Worm (Caenorhabditis elegans): ENCODE results near the gene acdh-13.

Gene acdh-13

DNA sequence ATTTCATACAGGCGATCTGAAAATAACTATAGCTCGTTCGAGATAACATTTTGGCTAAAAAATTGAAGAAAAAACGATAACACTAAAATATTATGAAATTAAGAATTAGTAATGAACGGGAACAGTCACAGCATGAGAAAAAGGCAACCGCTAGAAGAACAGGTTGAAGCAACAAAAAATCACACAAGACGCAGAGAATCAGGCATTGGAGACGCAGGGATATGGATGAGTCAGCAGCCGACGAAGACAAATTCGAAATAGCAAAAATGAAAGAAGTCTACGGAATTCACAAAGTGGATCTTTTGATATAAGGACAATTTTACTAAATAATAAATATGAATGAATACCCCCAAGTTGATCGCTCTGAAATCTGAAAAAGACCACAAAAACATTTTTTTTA, 11.9 kb upstream of the acdh-13 start, which contains the start of gene tag-77 (continued):
- TF ChIP-seq jun-1 (tag; optimal IDR thresholded peaks at IDR 0.05) (peak; percentile 32), aha-1 (tag; optimal IDR thresholded peaks at IDR 0.05) (no peak), efl-3 (GFP tag; optimal IDR thresholded peaks at IDR 0.05) (no peak), lin-35 (GFP tag; optimal IDR thresholded peaks at IDR 0.05) (peak in 1 of 2 experiments; percentile 1), nhr-77 (tag; optimal IDR thresholded peaks at IDR 0.05) (no peak), lin-14 (GFP tag; optimal IDR thresholded peaks at IDR 0.05) (peak; percentile 27), fkh-10 (GFP tag; optimal IDR thresholded peaks at IDR 0.05) (no peak), snu-23 (GFP tag; optimal IDR thresholded peaks at IDR 0.05) (no peak), mab-9 (GFP tag; IDR thresholded peaks at IDR 0.05) (no peak), fos-1 (tag; optimal IDR thresholded peaks at IDR 0.05) (peak; percentile 84)

DNA sequence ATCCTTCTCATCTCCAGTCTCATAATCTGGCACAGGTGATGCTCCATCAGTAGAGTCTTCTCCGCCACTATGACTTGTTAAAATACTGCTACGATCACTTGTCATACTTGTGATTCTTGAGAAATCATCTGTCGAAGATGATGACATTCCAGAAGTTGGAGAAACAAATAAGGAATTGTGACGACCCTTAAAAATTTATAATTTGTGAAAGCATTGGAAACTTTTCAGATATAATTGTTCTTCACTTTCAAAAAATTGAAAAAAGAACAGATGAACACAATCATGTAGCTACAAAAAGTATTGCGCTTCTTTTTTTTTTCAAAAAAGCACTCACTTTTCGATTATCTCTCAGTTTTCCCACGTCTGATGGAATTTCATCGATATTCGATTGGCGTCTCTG, 7.4 kb upstream of the acdh-13 start:
- TF ChIP-seq blmp-1 (tag; optimal IDR thresholded peaks at IDR 0.05), result no peak
- no peak for TF ChIP-seq alr-1 (tag; optimal IDR thresholded peaks at IDR 0.05; ENCODE audit: borderline replicate concordance)
- TF ChIP-seq snu-23 (GFP tag; optimal IDR thresholded peaks at IDR 0.05), result no peak

DNA sequence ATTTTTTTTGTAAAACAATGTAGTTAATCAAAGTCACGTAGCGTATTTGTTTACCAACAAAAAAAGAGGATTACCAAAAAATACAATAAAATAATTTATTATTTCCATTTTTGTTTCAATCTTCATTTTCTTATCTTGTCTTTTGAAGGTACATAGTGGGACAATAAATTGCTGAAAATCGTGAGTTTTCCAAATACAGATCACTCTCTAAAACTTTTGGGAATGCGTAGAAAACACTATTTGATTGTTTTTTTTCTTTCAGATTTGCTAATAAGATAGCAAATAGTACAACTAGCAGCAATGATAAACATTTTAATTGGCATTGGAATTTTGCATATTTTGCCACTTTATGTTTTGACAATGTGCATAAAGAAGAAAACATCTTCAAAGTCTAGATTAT, 2.8 kb upstream of the acdh-13 start, which contains the start of gene C28C12.1:
Gene C28C12.1 (plus strand): TSS at position 301 of the 400 bp plus-strand sequence.
- no peak for TF ChIP-seq elt-2 (tag; optimal IDR thresholded peaks at IDR 0.05)
- TF ChIP-seq elt-3 (tag; optimal IDR thresholded peaks at IDR 0.05), result no peak
- no peak for TF ChIP-seq lin-13 (GFP tag; optimal IDR thresholded peaks at IDR 0.05)
- TF ChIP-seq mab-9 (GFP tag; IDR thresholded peaks at IDR 0.05), result no peak
- no peak for TF ChIP-seq fkh-10 (GFP tag; optimal IDR thresholded peaks at IDR 0.05)
- TF ChIP-seq fkh-4 (tag; optimal IDR thresholded peaks at IDR 0.05; ENCODE audit: borderline replicate concordance), result no peak
- no peak for TF ChIP-seq pax-3 (tag; optimal IDR thresholded peaks at IDR 0.05)
- TF ChIP-seq egl-27 (tag; optimal IDR thresholded peaks at IDR 0.05), result no peak
- TF ChIP-seq ceh-82 (tag; optimal IDR thresholded peaks at IDR 0.05), result no peak

DNA sequence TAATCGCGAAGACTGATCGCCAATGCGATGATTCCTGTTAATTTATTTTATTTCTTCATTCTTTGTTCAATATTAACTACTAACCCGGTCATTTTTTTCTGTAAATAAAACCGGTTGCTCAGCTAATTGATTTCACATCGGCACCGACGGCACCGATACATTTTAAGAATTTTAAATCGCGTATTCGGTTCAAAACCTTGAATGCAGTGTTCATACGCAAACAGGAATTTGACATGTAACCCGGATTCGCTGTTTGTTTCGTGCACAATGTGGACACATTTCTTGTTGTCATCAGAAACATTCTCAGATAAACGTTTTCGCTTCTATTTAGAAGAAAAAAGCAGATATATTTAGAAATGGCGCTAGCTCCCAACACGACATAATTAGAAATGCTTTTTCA, 1.3 kb upstream of the acdh-13 start:
- TF ChIP-seq pqm-1 (tag; optimal IDR thresholded peaks at IDR 0.05) (no peak), lin-13 (GFP tag; optimal IDR thresholded peaks at IDR 0.05) (no peak), fkh-8 (tag; optimal IDR thresholded peaks at IDR 0.05) (no peak), nhr-237 (tag; optimal IDR thresholded peaks at IDR 0.05) (no peak)

DNA sequence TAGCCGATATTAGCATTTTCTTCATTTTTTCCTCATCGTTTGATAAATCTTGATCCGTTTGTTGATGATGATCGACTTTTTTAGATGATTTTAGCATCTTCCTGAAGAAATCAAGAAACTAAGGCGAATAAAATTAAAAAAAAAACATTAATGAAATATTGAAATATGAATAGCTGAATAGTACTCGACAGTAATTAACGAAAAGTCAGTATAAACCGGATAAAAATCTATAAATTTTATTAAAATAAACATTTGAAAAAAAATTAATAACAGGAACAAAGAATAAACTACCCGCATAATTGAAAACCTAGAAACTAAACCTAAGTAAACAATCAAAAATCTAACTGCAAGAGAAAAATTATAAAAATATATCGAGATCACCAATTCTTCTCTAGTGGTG, 2.4 kb downstream of the acdh-13 start, which contains the start of gene C28C12.12:
Gene C28C12.12 (minus strand): TSS at position 101 of the 400 bp plus-strand sequence.
- TF ChIP-seq grh-1 (GFP tag; IDR thresholded peaks at IDR 0.05) (no peak), hlh-4 (tag; optimal IDR thresholded peaks at IDR 0.05) (no peak), ama-1 (optimal IDR thresholded peaks at IDR 0.05) (no peak), nhr-20 (tag; optimal IDR thresholded peaks at IDR 0.05) (no peak), zip-4 (GFP tag; optimal IDR thresholded peaks at IDR 0.05) (no peak), nhr-71 (tag; optimal IDR thresholded peaks at IDR 0.05) (no peak), skn-1 (tag; optimal IDR thresholded peaks at IDR 0.05) (no peak), tlp-1 (tag; optimal IDR thresholded peaks at IDR 0.05) (no peak), ceh-82 (tag; optimal IDR thresholded peaks at IDR 0.05) (no peak), snpc-4 (tag; optimal IDR thresholded peaks at IDR 0.05) (no peak), Y116A8C.19 (tag; optimal IDR thresholded peaks at IDR 0.05; ENCODE audit: borderline replicate concordance) (no peak), alr-1 (tag; optimal IDR thresholded peaks at IDR 0.05; ENCODE audit: borderline replicate concordance) (no peak), pqm-1 (tag; optimal IDR thresholded peaks at IDR 0.05) (no peak), lir-3 (tag; optimal IDR thresholded peaks at IDR 0.05; ENCODE audit: poor library complexity) (no peak), nhr-90 (tag; optimal IDR thresholded peaks at IDR 0.05; ENCODE audit: poor library complexity) (no peak), egl-13 (tag; optimal IDR thresholded peaks at IDR 0.05) (no peak)

Data from whole organism, L1 larva.